Worm (Caenorhabditis elegans): Measurements from ENCODE around the gene Y53G8AR.6.

Y53G8AR.6 gene

DNA sequence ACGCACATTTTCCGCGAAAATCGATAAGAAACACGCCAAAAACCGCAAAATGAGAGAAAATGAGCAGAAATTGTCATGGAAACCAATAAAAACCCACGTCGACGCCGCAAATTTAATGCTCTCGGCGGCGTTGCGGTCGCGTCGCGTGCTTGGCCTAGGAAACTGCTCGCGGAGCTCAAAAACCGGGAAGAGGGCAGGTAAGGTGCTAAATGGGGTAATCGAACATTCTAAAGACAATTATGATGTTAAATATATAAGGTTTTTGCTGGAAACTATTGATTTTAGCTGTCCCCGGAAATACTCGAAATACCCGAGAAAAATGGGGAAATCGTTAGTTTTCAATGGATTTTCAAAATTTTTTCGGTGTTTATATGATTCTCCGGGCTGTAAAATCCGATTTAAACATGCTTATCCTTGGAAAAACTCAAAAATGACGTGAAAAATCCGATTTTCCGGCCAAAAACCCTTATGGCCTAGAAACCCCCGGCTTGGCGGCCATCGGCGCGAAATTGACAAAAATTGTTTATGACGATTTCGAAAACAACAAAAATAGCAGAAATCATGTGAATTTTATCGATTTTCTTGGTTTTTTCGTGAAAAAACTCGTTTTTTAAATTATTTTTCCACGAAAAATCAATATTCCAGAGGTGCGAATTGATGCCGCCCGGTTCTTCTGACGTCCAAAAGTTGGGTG lies 27.9 kb downstream of the Y53G8AR.6 start, which contains the start of gene phf-15 (continued):
- TF ChIP-seq alr-1 (tag; optimal IDR thresholded peaks at IDR 0.05; ENCODE audit: borderline replicate concordance) (no peak), tbx-2 (tag; optimal IDR thresholded peaks at IDR 0.05) (peak; percentile 31), isw-1 (GFP tag; IDR thresholded peaks at IDR 0.05) (peak; percentile 29; the same call in 1 of the 2 replicates), efl-1 (optimal IDR thresholded peaks at IDR 0.05) (peak; percentile 20 to 27), efl-1 (GFP tag; optimal IDR thresholded peaks at IDR 0.05 in 1 of 2) (peak; percentile 6 to 89), mdl-1 (tag; optimal IDR thresholded peaks at IDR 0.05) (no peak), unc-62 (GFP tag; optimal IDR thresholded peaks at IDR 0.05) (no peak), snu-23 (GFP tag; optimal IDR thresholded peaks at IDR 0.05) (peak; percentile 13), pag-3 (tag; optimal IDR thresholded peaks at IDR 0.05; ENCODE audit: borderline replicate concordance, insufficient read depth) (no peak), ceh-8 (GFP tag; optimal IDR thresholded peaks at IDR 0.05) (no peak), nhr-47 (tag; optimal IDR thresholded peaks at IDR 0.05) (no peak), C04F5.9 (tag; optimal IDR thresholded peaks at IDR 0.05) (no peak), sox-4 (tag; optimal IDR thresholded peaks at IDR 0.05) (no peak), nhr-84 (tag; optimal IDR thresholded peaks at IDR 0.05) (no peak), mab-9 (GFP tag; IDR thresholded peaks at IDR 0.05) (no peak), ceh-63 (GFP tag; optimal IDR thresholded peaks at IDR 0.05) (no peak), mef-2 (tag; optimal IDR thresholded peaks at IDR 0.05) (no peak), rnt-1 (tag; optimal IDR thresholded peaks at IDR 0.05) (no peak), nhr-19 (GFP tag; conservative IDR thresholded peaks at IDR 0.05) (no peak), dpl-1 (GFP tag; optimal IDR thresholded peaks at IDR 0.05) (peak in 2 of 3 experiments; percentile 1 to 23), unc-130 (tag; optimal IDR thresholded peaks at IDR 0.05) (no peak), nhr-77 (tag; optimal IDR thresholded peaks at IDR 0.05) (no peak), ceh-88 (GFP tag; IDR thresholded peaks at IDR 0.05) (no peak), fos-1 (tag; optimal IDR thresholded peaks at IDR 0.05) (no peak), ama-1 (optimal IDR thresholded peaks at IDR 0.05) (no peak), C34B4.2 (tag; optimal IDR thresholded peaks at IDR 0.05) (no peak), mep-1 (tag; optimal IDR thresholded peaks at IDR 0.05) (no peak), elt-3 (tag; optimal IDR thresholded peaks at IDR 0.05) (no peak), lin-13 (GFP tag; optimal IDR thresholded peaks at IDR 0.05) (no peak), grh-1 (GFP tag; IDR thresholded peaks at IDR 0.05) (no peak), pqm-1 (tag; optimal IDR thresholded peaks at IDR 0.05) (no peak), hlh-17 (GFP tag; optimal IDR thresholded peaks at IDR 0.05; ENCODE audit: borderline replicate concordance) (no peak), unc-30 (tag; optimal IDR thresholded peaks at IDR 0.05) (no peak), sptf-1 (tag; optimal IDR thresholded peaks at IDR 0.05) (no peak), aly-2 (tag; optimal IDR thresholded peaks at IDR 0.05) (no peak), ztf-4 (tag; optimal IDR thresholded peaks at IDR 0.05) (no peak), unc-98 (GFP tag; IDR thresholded peaks at IDR 0.05) (no peak), zip-4 (GFP tag; optimal IDR thresholded peaks at IDR 0.05) (no peak), fkh-10 (GFP tag; optimal IDR thresholded peaks at IDR 0.05) (no peak), skn-1 (tag; optimal IDR thresholded peaks at IDR 0.05) (peak; percentile 12), sup-37 (GFP tag; optimal IDR thresholded peaks at IDR 0.05) (no peak), F16B12.6 (tag; optimal IDR thresholded peaks at IDR 0.05) (peak; percentile 38), nhr-20 (tag; optimal IDR thresholded peaks at IDR 0.05) (no peak), ztf-11 (tag; optimal IDR thresholded peaks at IDR 0.05) (no peak), snpc-4 (tag; optimal IDR thresholded peaks at IDR 0.05) (no peak)

All from whole organism, L1 larva.